Worm (Caenorhabditis elegans): Measurements from ENCODE around the gene srj-49.

ce11 chrV:2848290-2848937 is at the start of gene srj-49:
- no peak for TF ChIP-seq unc-62 (GFP tag; optimal IDR thresholded peaks at IDR 0.05)
- TF ChIP-seq lin-32 (GFP tag; optimal IDR thresholded peaks at IDR 0.05) = no peak
- TF ChIP-seq sptf-1 (tag; optimal IDR thresholded peaks at IDR 0.05) = no peak
- no peak for TF ChIP-seq snpc-4 (tag; optimal IDR thresholded peaks at IDR 0.05)
- TF ChIP-seq ztf-11 (tag; optimal IDR thresholded peaks at IDR 0.05) = no peak
- no peak for TF ChIP-seq nhr-237 (tag; optimal IDR thresholded peaks at IDR 0.05)
- TF ChIP-seq nhr-28 (tag; optimal IDR thresholded peaks at IDR 0.05) = no peak
